Worm (Caenorhabditis elegans) whole organism, late embryonic: ENCODE results near the gene ZC15.1.

Experiments
- K02D7.2 ChIP-seq: sonication (generic microtip); optimal IDR thresholded peaks from 2 replicates; lab custom pipeline; 2017; ENCODE audit warnings: mild to moderate bottlenecking, missing genetic modification characterization, missing compliant biosample characterization
- T23F11.4 ChIP-seq: fragments of 200-800 bp; sonication (Bioruptor generic); optimal IDR thresholded peaks from 2 replicates; lab custom pipeline; 2018; ENCODE audit warnings: mild to moderate bottlenecking, missing genetic modification characterization, missing compliant biosample characterization
- ama-1 ChIP-seq: fragments of 150-350 bp; optimal IDR thresholded peaks from 2 replicates; lab custom pipeline; 2014
- ceh-18 ChIP-seq: sonication (generic microtip); optimal IDR thresholded peaks from 2 replicates; lab custom pipeline; 2016; ENCODE audit warnings: missing genetic modification characterization, missing compliant biosample characterization
- ceh-19 ChIP-seq: fragments of 200-800 bp; sonication (Bioruptor generic); optimal IDR thresholded peaks from 2 replicates; lab custom pipeline; 2018; ENCODE audit warnings: mild to moderate bottlenecking, missing genetic modification characterization, missing compliant biosample characterization
- ceh-2 ChIP-seq: sonication (generic microtip); optimal IDR thresholded peaks from 2 replicates; lab custom pipeline; 2016; ENCODE audit warnings: missing genotype, missing genetic modification characterization, missing compliant biosample characterization
- ceh-22 ChIP-seq: sonication (generic microtip); optimal IDR thresholded peaks from 2 replicates; lab custom pipeline; 2017; ENCODE audit warnings: missing biosample characterization, missing genetic modification characterization
- ceh-24 ChIP-seq: sonication (generic microtip); optimal IDR thresholded peaks from 2 replicates; lab custom pipeline; 2016; ENCODE audit warnings: mild to moderate bottlenecking, missing genetic modification characterization, missing compliant biosample characterization
- ceh-30 ChIP-seq: fragments of 150-350 bp; optimal IDR thresholded peaks from 2 replicates; lab custom pipeline; 2014; ENCODE audit warnings: missing biosample characterization, missing genetic modification characterization
- ceh-34 ChIP-seq: sonication (generic microtip); optimal IDR thresholded peaks from 2 replicates; lab custom pipeline; 2016; ENCODE audit warnings: mild to moderate bottlenecking, missing genetic modification characterization, missing compliant biosample characterization
- ceh-45 ChIP-seq: fragments of 200-800 bp; sonication (Bioruptor generic); IDR thresholded peaks from 2 replicates; pipeline ENCODE4 v1.3.6; 2022; ENCODE audit warnings: missing genetic modification reagents, missing genetic modification characterization, missing compliant biosample characterization
- ceh-48 ChIP-seq: sonication (generic microtip); optimal IDR thresholded peaks from 2 replicates; lab custom pipeline; 2016; ENCODE audit warnings: missing genetic modification characterization, inconsistent platforms, missing compliant biosample characterization
- ceh-9 ChIP-seq: sonication (generic microtip); optimal IDR thresholded peaks from 2 replicates; lab custom pipeline; 2016; ENCODE audit warnings: mild to moderate bottlenecking, missing genetic modification characterization, inconsistent platforms, missing compliant biosample characterization
- che-1 ChIP-seq: sonication (generic microtip); optimal IDR thresholded peaks from 2 replicates; lab custom pipeline; 2016; ENCODE audit warnings: mild to moderate bottlenecking, missing genetic modification characterization, missing compliant biosample characterization
- dmd-4 ChIP-seq: sonication (generic microtip); optimal IDR thresholded peaks from 2 replicates; lab custom pipeline; 2016; ENCODE audit warnings: borderline replicate concordance, missing genetic modification characterization, missing compliant biosample characterization
- elt-2 ChIP-seq: sonication (generic microtip); optimal IDR thresholded peaks from 2 replicates; lab custom pipeline; 2016; ENCODE audit warnings: missing genetic modification reagents, missing genetic modification characterization, missing compliant biosample characterization
- ets-4 ChIP-seq: sonication (generic microtip); optimal IDR thresholded peaks from 2 replicates; lab custom pipeline; 2016; ENCODE audit warnings: missing genetic modification characterization, missing compliant biosample characterization
- fax-1 ChIP-seq: sonication (generic microtip); optimal IDR thresholded peaks from 2 replicates; lab custom pipeline; 2016; ENCODE audit warnings: missing genotype, missing genetic modification characterization, missing compliant biosample characterization
- gmeb-2 ChIP-seq: sonication (generic microtip); optimal IDR thresholded peaks from 2 replicates; lab custom pipeline; 2016; ENCODE audit warnings: missing genetic modification characterization, inconsistent platforms, missing compliant biosample characterization
- hlh-13 ChIP-seq: fragments of 200-800 bp; sonication (Bioruptor generic); optimal IDR thresholded peaks from 2 replicates; lab custom pipeline; 2018; ENCODE audit warnings: mild to moderate bottlenecking, missing genetic modification characterization, missing compliant biosample characterization
- hlh-30 ChIP-seq: sonication (generic microtip); optimal IDR thresholded peaks from 2 replicates; lab custom pipeline; 2017; ENCODE audit warnings: antibody characterized with exemption, missing genetic modification characterization, missing compliant biosample characterization; ENCODE audit not compliant: insufficient read depth
- hlh-6 ChIP-seq: sonication (generic microtip); optimal IDR thresholded peaks from 2 replicates; lab custom pipeline; 2016; ENCODE audit warnings: missing genotype, missing genetic modification characterization, missing compliant biosample characterization
- lim-6 ChIP-seq: sonication (generic microtip); optimal IDR thresholded peaks from 2 replicates; lab custom pipeline; 2016; ENCODE audit warnings: missing genetic modification characterization, missing compliant biosample characterization
- madf-2 ChIP-seq: sonication (generic microtip); optimal IDR thresholded peaks from 2 replicates; lab custom pipeline; 2017; ENCODE audit warnings: missing genetic modification characterization, missing compliant biosample characterization
- nhr-11 ChIP-seq: fragments of 150-350 bp; optimal IDR thresholded peaks from 2 replicates; lab custom pipeline; 2014; ENCODE audit warnings: missing biosample characterization, missing genetic modification characterization
- npax-4 ChIP-seq: sonication (generic microtip); optimal IDR thresholded peaks from 2 replicates; lab custom pipeline; 2016; ENCODE audit warnings: missing genetic modification characterization, missing compliant biosample characterization
- odd-2 ChIP-seq: sonication (generic microtip); optimal IDR thresholded peaks from 2 replicates; lab custom pipeline; 2017; ENCODE audit warnings: antibody characterized with exemption, mild to moderate bottlenecking, missing genetic modification characterization, missing compliant biosample characterization
- pat-9 ChIP-seq: fragments of 200-800 bp; sonication (Bioruptor generic); optimal IDR thresholded peaks from 2 replicates; lab custom pipeline; 2018; ENCODE audit warnings: mild to moderate bottlenecking, missing genetic modification characterization, moderate library complexity, missing compliant biosample characterization
- pha-2 ChIP-seq: sonication (generic microtip); optimal IDR thresholded peaks from 2 replicates; lab custom pipeline; 2017; ENCODE audit warnings: mild to moderate bottlenecking, missing genetic modification characterization, missing compliant biosample characterization
- pqm-1 ChIP-seq: sonication (generic microtip); optimal IDR thresholded peaks from 2 replicates; lab custom pipeline; 2016; ENCODE audit warnings: missing genetic modification characterization, missing compliant biosample characterization
- pros-1 ChIP-seq: fragments of 150-350 bp; optimal IDR thresholded peaks from 2 replicates; lab custom pipeline; 2014; ENCODE audit warnings: missing biosample characterization, missing genetic modification reagents, missing genetic modification characterization
- ref-2 ChIP-seq: sonication (generic microtip); optimal IDR thresholded peaks from 2 replicates; lab custom pipeline; 2016; ENCODE audit warnings: missing genetic modification characterization, missing compliant biosample characterization
- rnt-1 ChIP-seq: sonication (generic microtip); optimal IDR thresholded peaks from 2 replicates; lab custom pipeline; 2016; ENCODE audit warnings: missing genetic modification characterization, missing compliant biosample characterization
- syd-9 ChIP-seq: sonication (generic microtip); optimal IDR thresholded peaks from 2 replicates; lab custom pipeline; 2016; ENCODE audit warnings: mild to moderate bottlenecking, missing genetic modification characterization, moderate library complexity, missing compliant biosample characterization
- ttx-3 ChIP-seq: sonication (generic microtip); optimal IDR thresholded peaks from 2 replicates; lab custom pipeline; 2016; ENCODE audit warnings: missing genetic modification reagents, missing genetic modification characterization, missing compliant biosample characterization
- unc-86 ChIP-seq: sonication (generic microtip); optimal IDR thresholded peaks from 2 replicates; lab custom pipeline; 2016; ENCODE audit warnings: missing genetic modification characterization, missing compliant biosample characterization
- zip-5 ChIP-seq: sonication (generic microtip); optimal IDR thresholded peaks from 2 replicates; lab custom pipeline; 2016; ENCODE audit warnings: missing genetic modification characterization, missing compliant biosample characterization
- ztf-16 ChIP-seq: sonication (generic microtip); optimal IDR thresholded peaks from 2 replicates; lab custom pipeline; 2017; ENCODE audit warnings: missing genetic modification characterization, missing compliant biosample characterization

Gene ZC15.1

ce11 chrV:20279309-20279708 lies 26.6 kb upstream of the ZC15.1 start:
- TF ChIP-seq ceh-34 (no peak), hlh-6 (tag; lab: Kevin White, UChicago) (no peak), hlh-13 (GFP tag; lab: Kevin White, UChicago) (no peak), syd-9 (tag; lab: Kevin White, UChicago) (no peak), ama-1 (no peak), fax-1 (tag; lab: Kevin White, UChicago) (no peak), pqm-1 (tag; lab: Kevin White, UChicago) (no peak)

- TF ChIP-seq pros-1 (tag; lab: Kevin White, UChicago): no peak
- no peak for TF ChIP-seq ceh-30 (tag; lab: Kevin White, UChicago)
- no peak for TF ChIP-seq ceh-24 (tag; lab: Kevin White, UChicago)
- TF ChIP-seq pha-2 (tag; lab: Kevin White, UChicago): peak; percentile 33
Observed at ce11 chrV:20279811-20280317, 26.0 kb upstream of the ZC15.1 start, which contains the start of gene pqn-94. Gene pqn-94, minus strand, starts transcription at chrV:20279861.

- TF ChIP-seq ets-4 (no peak), syd-9 (tag; lab: Kevin White, UChicago) (no peak), ceh-48 (no peak), rnt-1 (tag; lab: Kevin White, UChicago) (no peak), nhr-11 (tag; lab: Kevin White, UChicago) (no peak), ceh-9 (tag; lab: Kevin White, UChicago) (no peak), ceh-45 (no peak), pqm-1 (tag; lab: Kevin White, UChicago) (no peak), dmd-4 (tag; lab: Kevin White, UChicago) (no peak), pat-9 (tag; lab: Kevin White, UChicago) (no peak), ceh-19 (GFP tag; lab: Kevin White, UChicago) (no peak), gmeb-2 (no peak), K02D7.2 (no peak), odd-2 (tag; lab: Kevin White, UChicago) (no peak), ceh-18 (no peak), hlh-6 (tag; lab: Kevin White, UChicago) (no peak), ztf-16 (tag; lab: Kevin White, UChicago) (no peak), madf-2 (tag; lab: Kevin White, UChicago) (no peak), T23F11.4 (no peak), ttx-3 (tag; lab: Kevin White, UChicago) (no peak)
Observed at ce11 chrV:20282827-20283226, 23.1 kb upstream of the ZC15.1 start.

ce11 chrV:20289317-20289716 lies 16.6 kb upstream of the ZC15.1 start, which contains the start of gene mlt-4:
Gene mlt-4, minus strand, starts transcription at chrV:20289417.
- TF ChIP-seq hlh-30 (tag; lab: Kevin White, UChicago) (no peak), zip-5 (tag; lab: Kevin White, UChicago) (no peak), K02D7.2 (no peak), ceh-22 (no peak), unc-86 (tag; lab: Kevin White, UChicago) (no peak), ets-4 (no peak), elt-2 (tag; lab: Kevin White, UChicago) (no peak), npax-4 (tag; lab: Kevin White, UChicago) (no peak), hlh-13 (GFP tag; lab: Kevin White, UChicago) (no peak)
- TF ChIP-seq, all 69 proteins: peak for 0

ce11 chrV:20294388-20294787 lies 11.5 kb upstream of the ZC15.1 start, which contains the start of gene clec-261:
Gene clec-261, minus strand, starts transcription at chrV:20294488.
- TF ChIP-seq ceh-2 (no peak), che-1 (no peak), ceh-45 (no peak), lim-6 (no peak), ceh-18 (no peak), K02D7.2 (no peak), ref-2 (tag; lab: Kevin White, UChicago) (no peak), pha-2 (tag; lab: Kevin White, UChicago) (no peak), hlh-6 (tag; lab: Kevin White, UChicago) (no peak), hlh-30 (tag; lab: Kevin White, UChicago) (no peak), ztf-16 (tag; lab: Kevin White, UChicago) (no peak)
